Fruit fly (Drosophila melanogaster): ENCODE measurements around the gene Megf8.

DNA sequence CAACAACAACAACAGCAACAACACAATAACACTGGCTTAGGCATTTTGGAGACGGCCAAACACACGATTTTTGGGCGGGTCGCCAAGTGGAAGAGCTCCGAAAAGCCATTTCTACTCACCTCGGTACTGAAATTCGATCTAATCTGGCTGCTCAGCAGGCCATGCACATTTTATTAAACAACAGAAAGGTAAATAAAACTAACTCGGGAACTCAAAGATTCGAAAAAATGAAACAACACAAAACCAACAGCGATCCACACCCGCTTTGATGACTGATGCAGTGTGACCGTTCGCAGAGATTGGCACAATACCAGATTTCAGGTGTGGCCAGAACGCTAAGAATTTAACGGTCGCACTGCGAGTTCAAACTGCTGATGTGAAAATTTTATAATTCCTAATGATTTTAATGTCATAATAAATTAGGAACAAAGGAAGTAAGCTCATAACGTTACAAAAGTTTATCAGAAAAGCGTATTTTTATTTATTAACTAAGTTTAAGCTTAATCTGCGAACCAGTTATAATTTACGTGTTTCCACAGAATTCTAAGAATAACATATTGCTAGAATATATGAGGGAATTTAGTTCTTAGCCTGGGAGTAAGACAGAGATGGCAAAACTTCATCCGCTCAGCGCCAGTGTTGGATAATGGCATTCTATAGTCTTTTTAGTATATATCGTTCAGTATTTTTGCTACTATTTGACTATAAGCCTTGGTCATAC, 39.6 kb downstream of the Megf8 start, which contains the start of gene Mcr:
- TF ChIP-seq psq (optimal IDR thresholded peaks at IDR 0.05) (no peak), pan (optimal IDR thresholded peaks at IDR 0.05) (no peak), usp (GFP tag; optimal IDR thresholded peaks at IDR 0.05) (no peak)

Measured in whole organism.